Fruit fly (Drosophila melanogaster) whole organism, embryonic: ENCODE measurements around the gene CG16779.

ENCODE experiments used
- Ada2b ChIP-seq: fragments of 200-800 bp; sonication (Bioruptor generic); IDR thresholded peaks from 2 replicates; pipeline ENCODE4 v1.3.6; 2022; ENCODE audit warnings: missing biosample characterization, missing genetic modification characterization
- CG10209 ChIP-seq: fragments of 200-800 bp; sonication (Bioruptor generic); optimal IDR thresholded peaks from 3 replicates; lab custom pipeline; 2017; ENCODE audit warnings: missing biosample characterization, mild to moderate bottlenecking, missing genetic modification characterization, missing genetic modification reagents
- CG10462 ChIP-seq: fragments of 200-800 bp; sonication (Bioruptor generic); optimal IDR thresholded peaks from 2 replicates; lab custom pipeline; 2016; ENCODE audit warnings: missing biosample characterization, missing genetic modification characterization
- CG10543 ChIP-seq: fragments of 200-800 bp; sonication (Bioruptor generic); optimal IDR thresholded peaks from 3 replicates; lab custom pipeline; 2017; ENCODE audit warnings: missing biosample characterization, mild to moderate bottlenecking, missing genetic modification characterization, moderate library complexity
- CG1233 ChIP-seq: fragments of 200-800 bp; sonication (Bioruptor generic); optimal IDR thresholded peaks from 4 replicates; lab custom pipeline; 2018; ENCODE audit warnings: missing biosample characterization, mild to moderate bottlenecking, missing genetic modification characterization
- CG13287 ChIP-seq: fragments of 200-800 bp; sonication (Bioruptor generic); IDR thresholded peaks from 2 replicates; pipeline ENCODE4 v1.3.6; 2022; ENCODE audit warnings: missing biosample characterization, missing genetic modification characterization; ENCODE audit not compliant: partially characterized antibody
- CG13296 ChIP-seq: fragments of 200-800 bp; sonication (Bioruptor generic); optimal IDR thresholded peaks from 3 replicates; lab custom pipeline; 2018; ENCODE audit warnings: missing biosample characterization, mild to moderate bottlenecking, missing genetic modification characterization
- CG1647 ChIP-seq: fragments of 200-800 bp; sonication (Bioruptor generic); optimal IDR thresholded peaks from 3 replicates; lab custom pipeline; 2016; ENCODE audit warnings: missing biosample characterization, missing genetic modification characterization
- CG2120 ChIP-seq: fragments of 200-800 bp; sonication (Bioruptor generic); optimal IDR thresholded peaks from 3 replicates; lab custom pipeline; 2016; ENCODE audit warnings: missing biosample characterization, missing genetic modification characterization
- CG32532 ChIP-seq: fragments of 200-800 bp; sonication (Bioruptor generic); IDR thresholded peaks from 2 replicates; pipeline ENCODE4 v1.3.6; 2022; ENCODE audit warnings: missing biosample characterization, missing genetic modification characterization
- CG33557 ChIP-seq: fragments of 200-800 bp; sonication (Bioruptor generic); optimal IDR thresholded peaks from 2 replicates; lab custom pipeline; 2019; ENCODE audit warnings: missing biosample characterization, mild to moderate bottlenecking, missing genetic modification characterization, moderate library complexity
- CG34376 ChIP-seq: fragments of 200-800 bp; sonication (Bioruptor generic); optimal IDR thresholded peaks from 2 replicates; lab custom pipeline; 2018; ENCODE audit warnings: missing biosample characterization, mild to moderate bottlenecking, missing genetic modification characterization
- CG6689 ChIP-seq: fragments of 200-800 bp; sonication (Bioruptor generic); IDR thresholded peaks from 2 replicates; pipeline ENCODE4 v1.3.6; 2022; ENCODE audit warnings: missing biosample characterization, missing genetic modification characterization
- CG8478 ChIP-seq: fragments of >200 bp; optimal IDR thresholded peaks from 2 replicates; lab custom pipeline; 2018
- CG9727 ChIP-seq: fragments of 200-800 bp; sonication (Bioruptor generic); optimal IDR thresholded peaks from 3 replicates; lab custom pipeline; 2017; ENCODE audit warnings: missing biosample characterization, mild to moderate bottlenecking, missing genetic modification characterization
- CTCF ChIP-seq: fragments of 200-800 bp; sonication (Bioruptor generic); optimal IDR thresholded peaks from 2 replicates; lab custom pipeline; 2017; ENCODE audit warnings: missing biosample characterization, mild to moderate bottlenecking, missing genetic modification characterization, moderate library complexity
- Doc3 ChIP-seq: fragments of 200-800 bp; sonication (Bioruptor generic); IDR thresholded peaks from 3 replicates; pipeline ENCODE4 v1.3.6; 2022; ENCODE audit warnings: missing biosample characterization, missing genetic modification characterization; ENCODE audit not compliant: partially characterized antibody
- Dp ChIP-seq: fragments of 200-800 bp; sonication (Bioruptor generic); optimal IDR thresholded peaks from 2 replicates; lab custom pipeline; 2018; ENCODE audit warnings: missing biosample characterization, mild to moderate bottlenecking, missing genetic modification characterization, moderate library complexity
- Drgx ChIP-seq: fragments of 200-800 bp; sonication (Bioruptor generic); IDR thresholded peaks from 2 replicates; pipeline ENCODE4 v1.3.6; 2022; ENCODE audit warnings: missing biosample characterization, missing genetic modification characterization
- H15 ChIP-seq: fragments of 200-800 bp; sonication (Bioruptor generic); IDR thresholded peaks from 3 replicates; pipeline ENCODE4 v1.3.6; 2022; ENCODE audit warnings: missing biosample characterization, missing genetic modification characterization
- Hey ChIP-seq: fragments of 200-800 bp; sonication (Bioruptor generic); optimal IDR thresholded peaks from 3 replicates; lab custom pipeline; 2018; ENCODE audit warnings: missing biosample characterization, mild to moderate bottlenecking, missing genetic modification characterization
- Hr51 ChIP-seq, 2 experiments: fragments of 200-800 bp; sonication (Bioruptor generic); optimal IDR thresholded peaks; 2 replicates in 1 of 2; 3 replicates in 1 of 2; lab custom pipeline; 2016 to 2018; ENCODE audit warnings: missing biosample characterization in 2 of 2, missing genetic modification characterization in 2 of 2, mild to moderate bottlenecking in 1 of 2, moderate library complexity in 1 of 2
- Hr78 ChIP-seq, 2 experiments: fragments of 200-800 bp in 1 of 2; fragments of >200 bp in 1 of 2; sonication (Bioruptor generic) in 1 of 2; optimal IDR thresholded peaks; 2 replicates each; lab custom pipeline; 2017 to 2019; ENCODE audit warnings: missing biosample characterization in 2 of 2, missing genetic modification characterization in 2 of 2, mild to moderate bottlenecking in 1 of 2, moderate library complexity in 1 of 2
- Hsf ChIP-seq: fragments of 200-800 bp; sonication (Bioruptor generic); optimal IDR thresholded peaks from 3 replicates; lab custom pipeline; 2016; ENCODE audit warnings: missing biosample characterization, missing genetic modification characterization
- MBD-R2 ChIP-seq: fragments of 200-800 bp; sonication (Bioruptor generic); IDR thresholded peaks from 2 replicates; pipeline ENCODE4 v1.3.6; 2022; ENCODE audit warnings: missing biosample characterization, missing genetic modification characterization
- Mrtf ChIP-seq: fragments of 200-800 bp; sonication (Bioruptor generic); IDR thresholded peaks from 3 replicates; pipeline ENCODE4 v1.3.6; 2022; ENCODE audit warnings: missing biosample characterization, missing genetic modification characterization
- NC2α ChIP-seq: fragments of 200-800 bp; sonication (Bioruptor generic); optimal IDR thresholded peaks from 2 replicates; lab custom pipeline; 2016; ENCODE audit warnings: missing biosample characterization, missing genetic modification characterization
- NC2β ChIP-seq: fragments of 200-800 bp; sonication (Bioruptor generic); optimal IDR thresholded peaks from 2 replicates; lab custom pipeline; 2016; ENCODE audit warnings: missing biosample characterization, missing genetic modification characterization
- Poxn ChIP-seq: fragments of 200-800 bp; sonication (Bioruptor generic); IDR thresholded peaks from 2 replicates; pipeline ENCODE4 v1.3.6; 2022; ENCODE audit warnings: missing biosample characterization, missing genetic modification characterization
- Rx ChIP-seq: fragments of 200-800 bp; sonication (Bioruptor generic); IDR thresholded peaks from 2 replicates; pipeline ENCODE4 v1.3.6; 2022; ENCODE audit warnings: missing biosample characterization, missing genetic modification characterization
- ab ChIP-seq: fragments of 200-800 bp; sonication (Bioruptor generic); optimal IDR thresholded peaks from 2 replicates; lab custom pipeline; 2016; ENCODE audit warnings: missing biosample characterization, missing genetic modification characterization
- bigmax ChIP-seq: fragments of 200-800 bp; sonication (Bioruptor generic); optimal IDR thresholded peaks from 2 replicates; lab custom pipeline; 2018; ENCODE audit warnings: missing biosample characterization, mild to moderate bottlenecking, missing genetic modification characterization
- caup ChIP-seq: fragments of 200-800 bp; sonication (Bioruptor generic); optimal IDR thresholded peaks from 3 replicates; lab custom pipeline; 2017; ENCODE audit warnings: missing biosample characterization, mild to moderate bottlenecking, missing genetic modification characterization, moderate library complexity; ENCODE audit not compliant: severe bottlenecking
- chif ChIP-seq, 2 experiments: fragments of 200-800 bp; sonication (Bioruptor generic); optimal IDR thresholded peaks; 3 replicates each; lab custom pipeline; 2016; ENCODE audit warnings: missing biosample characterization in 2 of 2, missing genetic modification characterization in 2 of 2
- danr ChIP-seq: fragments of 200-800 bp; sonication (Bioruptor generic); IDR thresholded peaks from 2 replicates; pipeline ENCODE4 v1.3.6; 2022; ENCODE audit warnings: missing biosample characterization, missing genetic modification characterization
- ems ChIP-seq: fragments of 200-800 bp; sonication (Bioruptor generic); optimal IDR thresholded peaks from 3 replicates; lab custom pipeline; 2016; ENCODE audit warnings: missing biosample characterization, missing genetic modification characterization
- gsb ChIP-seq: fragments of 200-800 bp; sonication (Bioruptor generic); IDR thresholded peaks from 2 replicates; pipeline ENCODE4 v1.3.6; 2022; ENCODE audit warnings: missing biosample characterization, missing genetic modification characterization
- klu ChIP-seq: fragments of 200-800 bp; sonication (Bioruptor generic); IDR thresholded peaks from 2 replicates; pipeline ENCODE4 v1.3.6; 2022; ENCODE audit warnings: missing biosample characterization, missing genetic modification characterization
- lola ChIP-seq, 3 experiments: fragments of >200 bp in 2 of 3; fragments of 200-800 bp in 1 of 3; sonication (Bioruptor generic) in 1 of 3; optimal IDR thresholded peaks; 2 replicates each; lab custom pipeline; 2017 to 2019; ENCODE audit warnings: missing biosample characterization in 3 of 3, missing genetic modification characterization in 3 of 3, mild to moderate bottlenecking in 1 of 3, moderate library complexity in 1 of 3
- luna ChIP-seq: fragments of 200-800 bp; sonication (Bioruptor generic); optimal IDR thresholded peaks from 2 replicates; lab custom pipeline; 2016; ENCODE audit warnings: missing biosample characterization, missing genetic modification characterization
- nom ChIP-seq: fragments of 200-800 bp; sonication (Bioruptor generic); optimal IDR thresholded peaks from 2 replicates; lab custom pipeline; 2017; ENCODE audit warnings: missing biosample characterization, missing genetic modification characterization, mild to moderate bottlenecking, moderate library complexity, missing genetic modification reagents
- odd ChIP-seq: fragments of 200-800 bp; sonication (Bioruptor generic); optimal IDR thresholded peaks from 2 replicates; lab custom pipeline; 2017; ENCODE audit warnings: missing biosample characterization, mild to moderate bottlenecking, missing genetic modification characterization
- prd ChIP-seq, 3 experiments: fragments of >200 bp in 2 of 3; fragments of 200-800 bp in 1 of 3; sonication (Bioruptor generic) in 1 of 3; optimal IDR thresholded peaks in 2 of 3; IDR thresholded peaks in 1 of 3; 2 replicates in 2 of 3; 3 replicates in 1 of 3; pipeline versions ENCODE4 v1.3.6 to Lab custom; 2017 to 2022; ENCODE audit warnings: missing biosample characterization in 1 of 3, missing genetic modification characterization in 1 of 3
- rib ChIP-seq: fragments of 200-800 bp; sonication (Bioruptor generic); IDR thresholded peaks from 2 replicates; pipeline ENCODE4 v1.3.6; 2022; ENCODE audit warnings: missing biosample characterization, missing genetic modification characterization
- ro ChIP-seq: fragments of 200-800 bp; sonication (Bioruptor generic); IDR thresholded peaks from 2 replicates; pipeline ENCODE4 v1.3.6; 2022; ENCODE audit warnings: missing biosample characterization, missing genetic modification characterization
- ssp ChIP-seq: fragments of 200-800 bp; sonication (Bioruptor generic); IDR thresholded peaks from 2 replicates; pipeline ENCODE4 v1.3.6; 2022; ENCODE audit warnings: missing biosample characterization, missing genetic modification characterization
- stc ChIP-seq: fragments of 200-800 bp; sonication (Bioruptor generic); IDR thresholded peaks from 2 replicates; pipeline ENCODE4 v1.3.6; 2022; ENCODE audit warnings: missing biosample characterization, missing genetic modification characterization
- wek ChIP-seq: fragments of 200-800 bp; sonication (Bioruptor generic); optimal IDR thresholded peaks from 3 replicates; lab custom pipeline; 2018; ENCODE audit warnings: missing biosample characterization, mild to moderate bottlenecking, missing genetic modification characterization, moderate library complexity
- yki ChIP-seq: fragments of >200 bp; optimal IDR thresholded peaks from 3 replicates; lab custom pipeline; 2018

The CG16779 gene

DNA sequence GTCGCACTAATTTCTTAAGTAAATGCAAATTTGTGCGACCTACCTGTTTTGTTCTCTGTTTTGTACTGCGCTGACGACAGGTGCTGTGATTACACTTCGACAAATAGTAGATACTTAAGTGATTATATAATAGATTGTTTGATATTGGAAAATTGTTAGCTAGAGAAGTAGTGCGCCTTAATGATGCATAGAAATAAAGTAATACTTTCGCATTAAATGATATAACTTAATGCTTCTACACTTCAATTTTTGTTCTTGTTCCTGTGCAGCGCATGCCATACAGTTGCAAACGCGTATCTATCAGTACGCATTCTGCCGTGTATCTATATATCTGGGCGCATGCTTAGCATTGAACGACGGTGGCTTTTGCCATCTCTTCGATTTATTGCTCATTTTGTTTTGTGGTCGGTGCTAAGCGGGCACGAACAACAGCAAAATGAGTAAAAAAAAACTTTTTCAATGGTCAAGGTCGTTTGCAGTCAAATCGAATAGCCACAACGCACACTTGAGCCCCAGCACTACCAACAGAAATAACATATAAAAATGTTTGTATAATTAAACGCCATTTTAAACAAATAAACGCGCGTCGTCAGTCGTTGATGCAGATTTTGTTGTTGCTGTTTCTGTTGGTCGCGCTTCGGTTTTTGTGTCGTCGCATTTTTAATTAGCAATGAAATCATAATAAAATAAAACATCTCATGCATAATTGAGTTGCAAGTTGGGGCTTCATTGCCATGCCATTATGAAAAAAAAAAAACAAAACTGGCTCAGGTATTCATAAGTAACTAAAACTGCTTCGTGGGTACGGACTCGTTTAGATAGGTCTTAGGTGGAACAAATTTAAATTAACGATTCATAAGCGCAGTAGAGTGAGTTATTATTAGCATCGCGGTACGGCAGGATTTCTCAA is 62.9 kb downstream of the CG16779 start (continued):
- TF ChIP-seq CG33557 (no peak), MBD-R2 (GFP tag; lab: Robert Waterston, UW) (peak; percentile 9; the same call in 1 of the 2 replicates), CG1233 (GFP tag; lab: Kevin White, UChicago) (peak; percentile 5), chif (GFP tag; optimal IDR thresholded peaks at IDR 0.05; lab: Kevin White, UChicago) (no peak), CTCF (GFP tag; lab: Kevin White, UChicago) (no peak), NC2α (GFP tag; lab: Kevin White, UChicago) (no peak), CG6689 (0 out of 2 replicates have a peak, but pooled peaks have one; percentile 31), CG8478 (lab: Kevin White, UChicago) (no peak), H15 (0 out of 3 replicates have a peak, but pooled peaks have one; percentile 6), rib (GFP tag; lab: Robert Waterston, UW) (no peak), Doc3 (GFP tag; lab: Robert Waterston, UW) (no peak), odd (GFP tag; lab: Kevin White, UChicago) (peak; percentile 5), wek (GFP tag; lab: Kevin White, UChicago) (no peak), CG13287 (GFP tag; lab: Robert Waterston, UW) (no peak), Hsf (GFP tag; lab: Kevin White, UChicago) (peak; percentile 25), ab (GFP tag; lab: Kevin White, UChicago) (no peak), CG13296 (peak; percentile 63), gsb (GFP tag; lab: Robert Waterston, UW) (no peak), CG10543 (GFP tag; lab: Kevin White, UChicago) (peak; percentile 17), ems (no peak), prd (optimal IDR thresholded peaks at IDR 0.05; lab: Kevin White, UChicago) (no peak), prd (GFP tag; IDR thresholded peaks at IDR 0.05; lab: Robert Waterston, UW) (peak; percentile 38; the same call in 1 of the 3 replicates), Ada2b (GFP tag; lab: Robert Waterston, UW) (0 out of 2 replicates have a peak, but pooled peaks have one; percentile 32), Mrtf (GFP tag; lab: Robert Waterston, UW) (0 out of 3 replicates have a peak, but pooled peaks have one; percentile 31), stc (GFP tag; lab: Robert Waterston, UW) (0 out of 2 replicates have a peak, but pooled peaks have one; percentile 37), ro (no peak), Hr78 (GFP tag; optimal IDR thresholded peaks at IDR 0.05; lab: Kevin White, UChicago) (no peak), Hey (tag; lab: Kevin White, UChicago) (no peak), ssp (no peak), caup (peak; percentile 45), CG9727 (GFP tag; lab: Kevin White, UChicago) (peak; percentile 38)

DNA sequence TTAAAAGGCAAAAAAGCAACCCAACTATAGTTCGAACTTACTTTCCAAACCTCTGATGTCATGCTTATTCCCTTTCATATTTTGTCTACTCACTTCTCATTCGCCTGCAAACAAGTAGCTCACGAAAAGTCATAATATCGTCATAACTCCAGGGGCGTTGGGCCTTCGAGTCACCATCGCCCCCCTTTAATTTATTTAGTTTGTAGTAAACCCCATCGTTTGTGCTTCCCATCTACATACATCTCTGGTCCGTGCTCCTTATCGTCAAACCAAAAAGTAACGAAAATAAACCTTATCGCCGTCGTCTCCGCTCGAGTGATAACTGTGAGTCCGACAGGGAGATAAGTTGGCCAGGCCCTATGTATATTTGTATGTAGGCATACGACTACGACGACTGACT is 64.5 kb downstream of the CG16779 start:
- TF ChIP-seq klu (GFP tag; lab: Robert Waterston, UW) (no peak; the same call in 1 of the 2 replicates), CG10462 (GFP tag; lab: Kevin White, UChicago) (no peak), CG10209 (GFP tag; lab: Kevin White, UChicago) (peak; percentile 42), CG34376 (peak; percentile 92), luna (GFP tag; lab: Kevin White, UChicago) (no peak), NC2β (peak; percentile 46), Hr78 (GFP tag; optimal IDR thresholded peaks at IDR 0.05; lab: Kevin White, UChicago) (peak in 1 of 2 experiments; percentile 58), nom (GFP tag; lab: Kevin White, UChicago) (peak; percentile 4), CG1647 (no peak), CG2120 (GFP tag; lab: Kevin White, UChicago) (peak; percentile 93), Hr51 (GFP tag; optimal IDR thresholded peaks at IDR 0.05; lab: Kevin White, UChicago) (peak; percentile 34 to 48), CG32532 (GFP tag; lab: Robert Waterston, UW) (peak; percentile 73), danr (GFP tag; lab: Robert Waterston, UW) (no peak), yki (lab: Kevin White, UChicago) (no peak), Drgx (GFP tag; lab: Robert Waterston, UW) (no peak), Dp (GFP tag; lab: Kevin White, UChicago) (no peak), lola (GFP tag; optimal IDR thresholded peaks at IDR 0.05; lab: Kevin White, UChicago) (peak in 1 of 3 experiments; percentile 22), bigmax (no peak), Rx (GFP tag; lab: Robert Waterston, UW) (0 out of 2 replicates have a peak, but pooled peaks have one; percentile 17), Poxn (no peak)
